Fruit fly (Drosophila melanogaster) whole organism, embryonic: ENCODE data around the gene CG13842.

Experiments
- Ada2b ChIP-seq: fragments of 200-800 bp; sonication (Bioruptor generic); IDR thresholded peaks from 2 replicates; pipeline ENCODE4 v1.3.6; 2022; ENCODE audit warnings: missing biosample characterization, missing genetic modification characterization
- Atf3 ChIP-seq: fragments of 200-800 bp; sonication (Bioruptor generic); optimal IDR thresholded peaks from 3 replicates; lab custom pipeline; 2016; ENCODE audit warnings: missing biosample characterization, missing genetic modification characterization
- CG10209 ChIP-seq: fragments of 200-800 bp; sonication (Bioruptor generic); optimal IDR thresholded peaks from 3 replicates; lab custom pipeline; 2017; ENCODE audit warnings: missing biosample characterization, mild to moderate bottlenecking, missing genetic modification characterization, missing genetic modification reagents
- CG10267 ChIP-seq: fragments of 200-800 bp; sonication (Bioruptor generic); optimal IDR thresholded peaks from 2 replicates; lab custom pipeline; 2018; ENCODE audit warnings: missing biosample characterization, mild to moderate bottlenecking, missing genetic modification characterization, moderate library complexity
- CG10366 ChIP-seq: fragments of 200-800 bp; sonication (Bioruptor generic); IDR thresholded peaks from 2 replicates; pipeline ENCODE4 v1.3.6; 2022; ENCODE audit warnings: missing biosample characterization, missing genetic modification characterization
- CG10543 ChIP-seq: fragments of 200-800 bp; sonication (Bioruptor generic); optimal IDR thresholded peaks from 3 replicates; lab custom pipeline; 2017; ENCODE audit warnings: missing biosample characterization, mild to moderate bottlenecking, missing genetic modification characterization, moderate library complexity
- CG11398 ChIP-seq: fragments of 200-800 bp; sonication (Bioruptor generic); optimal IDR thresholded peaks from 2 replicates; lab custom pipeline; 2016; ENCODE audit warnings: missing biosample characterization, missing genetic modification characterization
- CG2199 ChIP-seq: fragments of 200-800 bp; sonication (Bioruptor generic); IDR thresholded peaks from 3 replicates; pipeline ENCODE4 v1.3.6; 2022; ENCODE audit warnings: missing biosample characterization, missing genetic modification characterization
- CG31441 ChIP-seq: fragments of 200-800 bp; sonication (Bioruptor generic); IDR thresholded peaks from 2 replicates; pipeline ENCODE4 v1.3.6; 2022; ENCODE audit warnings: missing biosample characterization, missing genetic modification characterization
- CG3838 ChIP-seq: fragments of 200-800 bp; sonication (Bioruptor generic); optimal IDR thresholded peaks from 3 replicates; lab custom pipeline; 2016; ENCODE audit warnings: missing biosample characterization, missing genetic modification characterization
- CG42726 ChIP-seq: fragments of 200-800 bp; sonication (Bioruptor generic); IDR thresholded peaks from 2 replicates; pipeline ENCODE4 v1.3.6; 2022; ENCODE audit warnings: missing biosample characterization, missing genetic modification characterization; ENCODE audit not compliant: partially characterized antibody
- CG4328 ChIP-seq: fragments of 200-800 bp; sonication (Bioruptor generic); optimal IDR thresholded peaks from 3 replicates; lab custom pipeline; 2017; ENCODE audit warnings: missing biosample characterization, missing genetic modification reagents, missing genetic modification characterization
- CG4424 ChIP-seq: fragments of 200-800 bp; sonication (Bioruptor generic); optimal IDR thresholded peaks from 3 replicates; lab custom pipeline; 2016; ENCODE audit warnings: missing biosample characterization, missing genetic modification characterization
- CG6683 ChIP-seq: fragments of 200-800 bp; sonication (Bioruptor generic); optimal IDR thresholded peaks from 2 replicates; lab custom pipeline; 2017; ENCODE audit warnings: missing biosample characterization, mild to moderate bottlenecking, missing genetic modification characterization, missing genetic modification reagents
- CG6791 ChIP-seq: fragments of 200-800 bp; sonication (Bioruptor generic); IDR thresholded peaks from 3 replicates; pipeline ENCODE4 v1.3.6; 2022; ENCODE audit warnings: missing biosample characterization, missing genetic modification characterization; ENCODE audit not compliant: partially characterized antibody
- CG7745 ChIP-seq: fragments of 200-800 bp; sonication (Bioruptor generic); optimal IDR thresholded peaks from 2 replicates; lab custom pipeline; 2018; ENCODE audit warnings: missing biosample characterization, mild to moderate bottlenecking, missing genetic modification characterization, moderate library complexity
- CG8281 ChIP-seq: fragments of 200-800 bp; sonication (Bioruptor generic); optimal IDR thresholded peaks from 2 replicates; lab custom pipeline; 2018; ENCODE audit warnings: missing biosample characterization, mild to moderate bottlenecking, missing genetic modification characterization, moderate library complexity
- CG9797 ChIP-seq: fragments of 200-800 bp; sonication (Bioruptor generic); optimal IDR thresholded peaks from 3 replicates; lab custom pipeline; 2018; ENCODE audit warnings: missing biosample characterization, mild to moderate bottlenecking, missing genetic modification characterization
- CG9876 ChIP-seq: fragments of 200-800 bp; sonication (Bioruptor generic); optimal IDR thresholded peaks from 2 replicates; lab custom pipeline; 2016; ENCODE audit warnings: missing biosample characterization, missing genetic modification characterization
- CG9932 ChIP-seq: fragments of 200-800 bp; sonication (Bioruptor generic); IDR thresholded peaks from 2 replicates; pipeline ENCODE4 v1.3.6; 2022; ENCODE audit warnings: missing biosample characterization, missing genetic modification characterization
- D ChIP-seq, 2 experiments: fragments of 200-800 bp in 1 of 2; fragments of >200 bp in 1 of 2; sonication (Bioruptor generic) in 1 of 2; optimal IDR thresholded peaks; 2 replicates in 1 of 2; 3 replicates in 1 of 2; lab custom pipeline; 2017; ENCODE audit warnings: mild to moderate bottlenecking in 1 of 2, missing biosample characterization in 1 of 2, missing genetic modification characterization in 1 of 2, missing genetic modification reagents in 1 of 2
- Ets97D ChIP-seq: fragments of 200-800 bp; sonication (Bioruptor generic); optimal IDR thresholded peaks from 3 replicates; lab custom pipeline; 2016; ENCODE audit warnings: missing biosample characterization, missing genetic modification characterization
- Gsc ChIP-seq: fragments of 200-800 bp; sonication (Bioruptor generic); IDR thresholded peaks from 2 replicates; pipeline ENCODE4 v1.3.6; 2022; ENCODE audit warnings: missing biosample characterization, missing genetic modification characterization
- Hr78 ChIP-seq, 2 experiments: fragments of 200-800 bp in 1 of 2; fragments of >200 bp in 1 of 2; sonication (Bioruptor generic) in 1 of 2; optimal IDR thresholded peaks; 2 replicates each; lab custom pipeline; 2017 to 2019; ENCODE audit warnings: missing biosample characterization in 2 of 2, missing genetic modification characterization in 2 of 2, mild to moderate bottlenecking in 1 of 2, moderate library complexity in 1 of 2
- Lhr ChIP-seq: fragments of 200-800 bp; sonication (Bioruptor generic); optimal IDR thresholded peaks from 3 replicates; lab custom pipeline; 2017; ENCODE audit warnings: mild to moderate bottlenecking, missing biosample characterization, missing genetic modification reagents, missing genetic modification characterization
- Max ChIP-seq: fragments of 200-800 bp; sonication (Bioruptor generic); optimal IDR thresholded peaks from 2 replicates; lab custom pipeline; 2016; ENCODE audit warnings: missing biosample characterization, mild to moderate bottlenecking, missing genetic modification characterization
- NC2β ChIP-seq: fragments of 200-800 bp; sonication (Bioruptor generic); optimal IDR thresholded peaks from 2 replicates; lab custom pipeline; 2016; ENCODE audit warnings: missing biosample characterization, missing genetic modification characterization
- Neu2 ChIP-seq: fragments of 200-800 bp; sonication (Bioruptor generic); optimal IDR thresholded peaks from 3 replicates; lab custom pipeline; 2016; ENCODE audit warnings: missing biosample characterization, missing genetic modification characterization, borderline replicate concordance
- Side ChIP-seq: fragments of 200-800 bp; sonication (Bioruptor generic); optimal IDR thresholded peaks from 2 replicates; lab custom pipeline; 2016; ENCODE audit warnings: missing biosample characterization, missing genetic modification characterization
- Ssrp ChIP-seq: fragments of 200-800 bp; sonication (Bioruptor generic); optimal IDR thresholded peaks from 2 replicates; lab custom pipeline; 2018; ENCODE audit warnings: missing biosample characterization, mild to moderate bottlenecking, missing genetic modification characterization, moderate library complexity
- bowl ChIP-seq: fragments of 200-800 bp; sonication (Bioruptor generic); IDR thresholded peaks from 2 replicates; pipeline ENCODE4 v1.3.6; 2022; ENCODE audit warnings: missing biosample characterization, missing genetic modification characterization
- caup ChIP-seq: fragments of 200-800 bp; sonication (Bioruptor generic); optimal IDR thresholded peaks from 3 replicates; lab custom pipeline; 2017; ENCODE audit warnings: missing biosample characterization, mild to moderate bottlenecking, missing genetic modification characterization, moderate library complexity; ENCODE audit not compliant: severe bottlenecking
- dm ChIP-seq: fragments of 200-800 bp; sonication (Bioruptor generic); optimal IDR thresholded peaks from 3 replicates; lab custom pipeline; 2016; ENCODE audit warnings: missing biosample characterization, missing genetic modification characterization
- dpn ChIP-seq, 2 experiments: fragments of 200-800 bp; sonication (Bioruptor generic); optimal IDR thresholded peaks; 3 replicates each; lab custom pipeline; 2016; ENCODE audit warnings: missing biosample characterization in 2 of 2, missing genetic modification characterization in 2 of 2
- ewg ChIP-seq: fragments of 200-800 bp; sonication (Bioruptor generic); optimal IDR thresholded peaks from 3 replicates; lab custom pipeline; 2017; ENCODE audit warnings: mild to moderate bottlenecking, missing biosample characterization, missing genetic modification reagents, missing genetic modification characterization
- fd3F ChIP-seq: fragments of 200-800 bp; sonication (Bioruptor generic); optimal IDR thresholded peaks from 2 replicates; lab custom pipeline; 2018; ENCODE audit warnings: missing biosample characterization, mild to moderate bottlenecking, missing genetic modification characterization, moderate library complexity
- gfzf ChIP-seq: fragments of 200-800 bp; sonication (Bioruptor generic); optimal IDR thresholded peaks from 2 replicates; lab custom pipeline; 2016; ENCODE audit warnings: missing biosample characterization, mild to moderate bottlenecking, missing genetic modification characterization, moderate library complexity
- gro ChIP-seq: fragments of 200-800 bp; sonication (Bioruptor generic); optimal IDR thresholded peaks from 2 replicates; lab custom pipeline; 2016; ENCODE audit warnings: missing biosample characterization, missing genetic modification characterization
- gsb ChIP-seq: fragments of 200-800 bp; sonication (Bioruptor generic); IDR thresholded peaks from 2 replicates; pipeline ENCODE4 v1.3.6; 2022; ENCODE audit warnings: missing biosample characterization, missing genetic modification characterization
- ham ChIP-seq: fragments of 200-800 bp; sonication (Bioruptor generic); IDR thresholded peaks from 2 replicates; pipeline ENCODE4 v1.3.6; 2022; ENCODE audit warnings: missing biosample characterization, missing genetic modification characterization
- her ChIP-seq: fragments of 200-800 bp; sonication (Bioruptor generic); optimal IDR thresholded peaks from 2 replicates; lab custom pipeline; 2016; ENCODE audit warnings: missing biosample characterization, missing genetic modification characterization
- hth ChIP-seq: fragments of >200 bp; optimal IDR thresholded peaks from 2 replicates; lab custom pipeline; 2017; ENCODE audit warnings: inconsistent platforms
- kah ChIP-seq: fragments of 200-800 bp; sonication (Bioruptor generic); optimal IDR thresholded peaks from 2 replicates; lab custom pipeline; 2018; ENCODE audit warnings: missing biosample characterization, mild to moderate bottlenecking, missing genetic modification characterization
- otp ChIP-seq: fragments of 200-800 bp; sonication (Bioruptor generic); IDR thresholded peaks from 3 replicates; pipeline ENCODE4, ENCODE4 v1.3.6; 2022; ENCODE audit warnings: missing biosample characterization, missing genetic modification characterization
- sisA ChIP-seq: fragments of 200-800 bp; sonication (Bioruptor generic); IDR thresholded peaks from 2 replicates; pipeline ENCODE4 v1.3.6; 2022; ENCODE audit warnings: missing biosample characterization, missing genetic modification characterization
- tio ChIP-seq: fragments of 200-800 bp; sonication (Bioruptor generic); optimal IDR thresholded peaks from 2 replicates; lab custom pipeline; 2017; ENCODE audit warnings: missing biosample characterization, missing genetic modification characterization, inconsistent platforms
- twi ChIP-seq: fragments of 200-800 bp; optimal IDR thresholded peaks from 2 replicates; lab custom pipeline; 2019; ENCODE audit warnings: missing biosample characterization, mild to moderate bottlenecking, missing genetic modification characterization, moderate library complexity
- vvl ChIP-seq: fragments of 200-800 bp; sonication (Bioruptor generic); IDR thresholded peaks from 2 replicates; pipeline ENCODE4 v1.3.6; 2022; ENCODE audit warnings: missing biosample characterization, missing genetic modification characterization
- wdn ChIP-seq: fragments of 200-800 bp; sonication (Bioruptor generic); IDR thresholded peaks from 2 replicates; pipeline ENCODE4 v1.3.6; 2022; ENCODE audit warnings: missing biosample characterization, missing genetic modification characterization

The CG13842 gene

dm6 chr3R:22726031-22726770 lies 19.1 kb upstream of the CG13842 start, which contains the start of gene RNF220 (continued):
- TF ChIP-seq fd3F (GFP tag; lab: Kevin White, UChicago) (no peak), NC2β (GFP tag; lab: Kevin White, UChicago) (no peak), ewg (no peak), ham (GFP tag; lab: Robert Waterston, UW) (no peak), CG10543 (GFP tag; lab: Kevin White, UChicago) (no peak), Lhr (GFP tag; lab: Kevin White, UChicago) (peak; percentile 2), bowl (GFP tag; lab: Robert Waterston, UW) (no peak), CG6683 (GFP tag; lab: Kevin White, UChicago) (no peak), Atf3 (GFP tag; lab: Kevin White, UChicago) (no peak), Ada2b (GFP tag; lab: Robert Waterston, UW) (no peak), Ssrp (no peak), Neu2 (no peak), CG42726 (GFP tag; lab: Robert Waterston, UW) (peak; percentile 68), dm (GFP tag; lab: Kevin White, UChicago) (peak; percentile 30), CG8281 (tag; lab: Kevin White, UChicago) (no peak), her (GFP tag; lab: Kevin White, UChicago) (no peak), CG11398 (GFP tag; lab: Kevin White, UChicago) (no peak), CG10209 (GFP tag; lab: Kevin White, UChicago) (no peak), twi (tag; lab: Kevin White, UChicago) (no peak), CG6791 (GFP tag; lab: Robert Waterston, UW) (peak; percentile 81), wdn (GFP tag; lab: Robert Waterston, UW) (no peak), Ets97D (GFP tag; lab: Kevin White, UChicago) (peak; percentile 20), CG9932 (GFP tag; lab: Robert Waterston, UW) (peak; percentile 47), Hr78 (GFP tag; optimal IDR thresholded peaks at IDR 0.05; lab: Kevin White, UChicago) (no peak), CG4424 (peak; percentile 31), CG9876 (GFP tag; lab: Kevin White, UChicago) (no peak), CG4328 (no peak), dpn (GFP tag; optimal IDR thresholded peaks at IDR 0.05; lab: Kevin White, UChicago) (no peak), gro (GFP tag; lab: Kevin White, UChicago) (no peak), tio (no peak), CG31441 (peak; percentile 58; the same call in 1 of the 2 replicates), gfzf (GFP tag; lab: Kevin White, UChicago) (peak; percentile 73), CG2199 (GFP tag; lab: Robert Waterston, UW) (no peak), CG7745 (tag; lab: Kevin White, UChicago) (no peak), caup (no peak), D (optimal IDR thresholded peaks at IDR 0.05; lab: Kevin White, UChicago) (no peak), D (GFP tag; optimal IDR thresholded peaks at IDR 0.05; lab: Kevin White, UChicago) (no peak), CG3838 (GFP tag; lab: Kevin White, UChicago) (no peak), sisA (GFP tag; lab: Robert Waterston, UW) (no peak), Gsc (GFP tag; lab: Robert Waterston, UW) (no peak), otp (GFP tag; lab: Robert Waterston, UW) (no peak), kah (no peak), gsb (GFP tag; lab: Robert Waterston, UW) (no peak), hth (lab: Kevin White, UChicago) (no peak), CG10267 (tag; lab: Kevin White, UChicago) (no peak), CG9797 (GFP tag; lab: Kevin White, UChicago) (peak; percentile 59), vvl (no peak), Side (GFP tag; lab: Kevin White, UChicago) (no peak), Max (GFP tag; lab: Kevin White, UChicago) (no peak), CG10366 (GFP tag; lab: Robert Waterston, UW) (no peak)
